Worm (Caenorhabditis elegans): Measurements from ENCODE around the gene dhs-11.

DNA sequence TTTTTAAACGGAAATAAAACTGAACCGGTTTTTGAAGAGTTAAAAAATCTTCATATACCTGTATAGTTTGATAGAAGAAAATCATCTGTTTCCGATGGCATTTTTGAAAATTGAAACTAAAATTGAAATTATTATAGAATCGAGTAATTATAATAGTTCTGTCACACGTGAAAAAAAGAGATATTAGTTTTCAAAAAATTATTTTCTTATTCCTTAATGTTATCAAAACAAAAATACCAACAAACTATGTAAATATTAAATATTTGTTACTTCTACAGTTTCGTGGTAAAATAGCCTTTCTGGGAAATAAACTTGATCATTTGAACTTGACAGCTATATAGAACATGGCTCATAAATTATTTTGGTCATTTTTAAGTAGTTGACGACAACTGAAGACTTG is 13.6 kb downstream of the dhs-11 start, which contains the start of gene swt-4:
- TF ChIP-seq unc-62 (GFP tag; optimal IDR thresholded peaks at IDR 0.05) (no peak), fos-1 (tag; optimal IDR thresholded peaks at IDR 0.05) (no peak), ztf-11 (tag; optimal IDR thresholded peaks at IDR 0.05) (no peak), ceh-9 (tag; optimal IDR thresholded peaks at IDR 0.05) (no peak), ama-1 (optimal IDR thresholded peaks at IDR 0.05) (no peak), lin-39 (tag; optimal IDR thresholded peaks at IDR 0.05) (no peak), pha-4 (tag; optimal IDR thresholded peaks at IDR 0.05) (no peak), aly-2 (tag; optimal IDR thresholded peaks at IDR 0.05) (no peak), unc-39 (tag; optimal IDR thresholded peaks at IDR 0.05) (no peak), eor-1 (tag; optimal IDR thresholded peaks at IDR 0.05) (no peak)

Data from whole organism, L3 larva.